Worm (Caenorhabditis elegans): ENCODE data around the gene stc-1.

The stc-1 gene

ce11 chrII:8561227-8561626, 4.7 kb downstream of the stc-1 start, which contains the start of gene iff-2 (continued):
- TF ChIP-seq mel-28 (tag; optimal IDR thresholded peaks at IDR 0.05; ENCODE audit: borderline replicate concordance): no peak
- TF ChIP-seq sptf-2 (GFP tag; optimal IDR thresholded peaks at IDR 0.05): no peak
- TF ChIP-seq F37B4.10 (GFP tag; IDR thresholded peaks at IDR 0.05): 0 out of 2 replicates have a peak, but pooled peaks have one; percentile 74
- peak; percentile 80; the same call in 1 of the 2 replicates for TF ChIP-seq nhr-120 (GFP tag; IDR thresholded peaks at IDR 0.05)
- TF ChIP-seq rpc-1 (optimal IDR thresholded peaks at IDR 0.05): peak; percentile 6
- no peak for TF ChIP-seq rpc-1 (tag; optimal IDR thresholded peaks at IDR 0.05)
- TF ChIP-seq nfyb-1 (GFP tag; IDR thresholded peaks at IDR 0.05): peak; percentile 97
- no peak for TF ChIP-seq Y53F4B.3 (GFP tag; IDR thresholded peaks at IDR 0.05)
- TF ChIP-seq ztf-3 (GFP tag; optimal IDR thresholded peaks at IDR 0.05): peak; percentile 93
- peak; percentile 95 for TF ChIP-seq zfh-2 (GFP tag; conservative IDR thresholded peaks at IDR 0.05)
- TF ChIP-seq snpc-4 (GFP tag; optimal IDR thresholded peaks at IDR 0.05): no peak
- TF ChIP-seq snpc-4 (tag; optimal IDR thresholded peaks at IDR 0.05): peak in 3 of 4 experiments; percentile 84 to 89 (median 89)
- TF ChIP-seq B0019.2 (GFP tag; conservative IDR thresholded peaks at IDR 0.05): no peak
- TF ChIP-seq snpc-1.1 (tag; optimal IDR thresholded peaks at IDR 0.05; ENCODE audit: insufficient read depth): peak; percentile 14
- no peak for TF ChIP-seq lsy-27 (tag; optimal IDR thresholded peaks at IDR 0.05; ENCODE audit: borderline replicate concordance, insufficient read depth)
- TF ChIP-seq bed-2 (GFP tag; IDR thresholded peaks at IDR 0.05): peak; percentile 84; the same call in 1 of the 2 replicates
- peak; percentile 82 for TF ChIP-seq gei-17 (GFP tag; optimal IDR thresholded peaks at IDR 0.05)
- peak; percentile 64 for TF ChIP-seq ceh-91 (GFP tag; IDR thresholded peaks at IDR 0.05)
- peak; percentile 99 for TF ChIP-seq ets-4 (GFP tag; optimal IDR thresholded peaks at IDR 0.05)
- TF ChIP-seq ztf-28 (GFP tag; IDR thresholded peaks at IDR 0.05): peak; percentile 72; the same call in 1 of the 2 replicates
- peak; percentile 100 for TF ChIP-seq attf-5 (GFP tag; optimal IDR thresholded peaks at IDR 0.05)
- TF ChIP-seq bed-1 (GFP tag; IDR thresholded peaks at IDR 0.05): no peak
- no peak; the same call in none of the 2 replicates for TF ChIP-seq dox-1 (GFP tag; IDR thresholded peaks at IDR 0.05)
- TF ChIP-seq rec-8 (tag; optimal IDR thresholded peaks at IDR 0.05): no peak
- no peak for TF ChIP-seq xnd-1 (tag; optimal IDR thresholded peaks at IDR 0.05)
- peak; percentile 87 for TF ChIP-seq unc-62 (GFP tag; optimal IDR thresholded peaks at IDR 0.05)
- TF ChIP-seq madf-3 (GFP tag; IDR thresholded peaks at IDR 0.05): peak; percentile 97; the same call in 1 of the 2 replicates
- TF ChIP-seq hlh-26 (GFP tag; conservative IDR thresholded peaks at IDR 0.05): no peak
- TF ChIP-seq tbx-9 (tag; optimal IDR thresholded peaks at IDR 0.05; ENCODE audit: borderline replicate concordance): no peak
- 0 out of 2 replicates have a peak, but pooled peaks have one; percentile 53 for TF ChIP-seq hsf-1 (GFP tag; IDR thresholded peaks at IDR 0.05)
- peak; percentile 66 for TF ChIP-seq die-1 (tag; optimal IDR thresholded peaks at IDR 0.05)
- TF ChIP-seq lin-26 (GFP tag; IDR thresholded peaks at IDR 0.05): no peak
- no peak for TF ChIP-seq dpff-1 (tag; optimal IDR thresholded peaks at IDR 0.05)
- TF ChIP-seq lin-40 (tag; optimal IDR thresholded peaks at IDR 0.05): peak; percentile 98
- TF ChIP-seq athp-1 (tag; optimal IDR thresholded peaks at IDR 0.05): peak; percentile 89
- TF ChIP-seq lsl-1 (GFP tag; optimal IDR thresholded peaks at IDR 0.05): no peak
- TF ChIP-seq zim-3 (tag; optimal IDR thresholded peaks at IDR 0.05): peak; percentile 64
- TF ChIP-seq ztf-26 (tag; optimal IDR thresholded peaks at IDR 0.05): peak; percentile 98
- peak; percentile 100 for TF ChIP-seq ceh-27 (GFP tag; optimal IDR thresholded peaks at IDR 0.05)
- TF ChIP-seq ztf-22 (GFP tag; optimal IDR thresholded peaks at IDR 0.05): peak; percentile 95
- TF ChIP-seq rcor-1 (GFP tag; IDR thresholded peaks at IDR 0.05): peak; percentile 92
- TF ChIP-seq ztf-6 (GFP tag; IDR thresholded peaks at IDR 0.05): peak; percentile 95
- peak; percentile 94 for TF ChIP-seq chd-7 (tag; optimal IDR thresholded peaks at IDR 0.05)
- TF ChIP-seq pbrm-1 (GFP tag; IDR thresholded peaks at IDR 0.05): peak; percentile 98
- TF ChIP-seq F39B2.1 (GFP tag; IDR thresholded peaks at IDR 0.05): no peak
- no peak for TF ChIP-seq Y79H2A.3 (GFP tag; conservative IDR thresholded peaks at IDR 0.05)
- peak; percentile 96 for TF ChIP-seq let-526 (GFP tag; IDR thresholded peaks at IDR 0.05)
- peak; percentile 16 for TF ChIP-seq F57A8.1 (GFP tag; optimal IDR thresholded peaks at IDR 0.05)

Measured in whole organism, young adult.